Fruit fly (Drosophila melanogaster): Measurements from ENCODE around the gene NimB2.

- TF ChIP-seq usp (GFP tag; optimal IDR thresholded peaks at IDR 0.05) (no peak), woc (GFP tag; optimal IDR thresholded peaks at IDR 0.05) (no peak), fru (GFP tag; optimal IDR thresholded peaks at IDR 0.05) (no peak), psq (GFP tag; optimal IDR thresholded peaks at IDR 0.05) (no peak), Dfd (GFP tag; optimal IDR thresholded peaks at IDR 0.05) (no peak), Vsx2 (GFP tag; optimal IDR thresholded peaks at IDR 0.05; ENCODE audit: partially characterized antibody) (no peak), CG9705 (GFP tag; optimal IDR thresholded peaks at IDR 0.05) (no peak), HLH106 (tag; optimal IDR thresholded peaks at IDR 0.05) (no peak), CG32264 (GFP tag; optimal IDR thresholded peaks at IDR 0.05) (no peak), Myc (optimal IDR thresholded peaks at IDR 0.05) (no peak), br (GFP tag; optimal IDR thresholded peaks at IDR 0.05) (no peak), dsf (GFP tag; optimal IDR thresholded peaks at IDR 0.05; ENCODE audit: borderline replicate concordance) (no peak), foxo (GFP tag; optimal IDR thresholded peaks at IDR 0.05) (no peak)
These were observed 17.0 kb downstream of the NimB2 start for dm6 chr2L:13949789-13950188.

Measured in whole organism, wandering third instar larva.